Fruit fly (Drosophila melanogaster) whole organism, prepupa: Measurements from ENCODE around the gene frc.
A peak's percentile ranks its signal among the peaks of the same experiment; 100 is the strongest.

Experiments used
- Blimp-1 ChIP-seq: fragments of 200-800 bp; sonication (Bioruptor generic); optimal IDR thresholded peaks from 3 replicates; lab custom pipeline; 2017; ENCODE audit warnings: missing biosample characterization, missing genetic modification characterization, mild to moderate bottlenecking, moderate library complexity, missing genetic modification reagents
- CG34406 ChIP-seq: fragments of 200-800 bp; sonication (Bioruptor generic); optimal IDR thresholded peaks from 3 replicates; lab custom pipeline; 2016; ENCODE audit warnings: missing biosample characterization, missing genetic modification characterization
- CG6163 ChIP-seq: fragments of 200-800 bp; sonication (Bioruptor generic); IDR thresholded peaks from 3 replicates; pipeline ENCODE4 v1.3.6; 2022; ENCODE audit warnings: missing biosample characterization, missing genetic modification characterization
- CG8632 ChIP-seq: fragments of 200-800 bp; sonication (Bioruptor generic); optimal IDR thresholded peaks from 3 replicates; lab custom pipeline; 2016; ENCODE audit warnings: missing biosample characterization, missing genetic modification characterization
- CG9139 ChIP-seq: fragments of 200-800 bp; sonication (Bioruptor generic); optimal IDR thresholded peaks from 3 replicates; lab custom pipeline; 2017; ENCODE audit warnings: missing biosample characterization, mild to moderate bottlenecking, missing genetic modification characterization
- Eip78C ChIP-seq: fragments of 200-800 bp; sonication (Bioruptor generic); peaks from one replicate; lab custom pipeline; 2016; ENCODE audit warnings: missing biosample characterization, missing genetic modification characterization
- Eip93F ChIP-seq: fragments of 200-800 bp; sonication (Bioruptor generic); optimal IDR thresholded peaks from 2 replicates; lab custom pipeline; 2016; ENCODE audit warnings: missing biosample characterization, mild to moderate bottlenecking, missing genetic modification characterization
- vri ChIP-seq: fragments of 200-800 bp; sonication (Bioruptor generic); optimal IDR thresholded peaks from 3 replicates; lab custom pipeline; 2016; ENCODE audit warnings: missing biosample characterization, mild to moderate bottlenecking, missing genetic modification characterization

Gene frc

dm6 chr3L:17379311-17379710, 53.7 kb downstream of the frc start, which contains the start of gene Cad74A (continued):
- no peak for TF ChIP-seq vri (GFP tag; lab: Kevin White, UChicago)
- TF ChIP-seq Eip78C = peak; percentile 86
- TF ChIP-seq CG9139 = no peak
- no peak for TF ChIP-seq Blimp-1 (GFP tag; lab: Kevin White, UChicago)
- no peak for TF ChIP-seq Eip93F (GFP tag; lab: Kevin White, UChicago)
- TF ChIP-seq CG6163 (GFP tag; lab: Robert Waterston, UW) = peak; percentile 51; the same call in 2 of the 3 replicates
- no peak for TF ChIP-seq CG8632 (GFP tag; lab: Kevin White, UChicago)
- no peak for TF ChIP-seq CG34406
- TF ChIP-seq, all 60 proteins: peak for 10
